Fruit fly (Drosophila melanogaster) whole organism, prepupa: ENCODE measurements around the gene CG4766.
A peak's percentile ranks its signal among the peaks of the same experiment; 100 is the strongest.

Experiments used
- Blimp-1 ChIP-seq: fragments of 200-800 bp; sonication (Bioruptor generic); optimal IDR thresholded peaks from 3 replicates; lab custom pipeline; 2017; ENCODE audit warnings: missing biosample characterization, missing genetic modification characterization, mild to moderate bottlenecking, moderate library complexity, missing genetic modification reagents
- CG10631 ChIP-seq: fragments of 200-800 bp; sonication (Bioruptor generic); optimal IDR thresholded peaks from 2 replicates; lab custom pipeline; 2016; ENCODE audit warnings: missing biosample characterization, missing genetic modification characterization
- CG10669 ChIP-seq: fragments of 200-800 bp; sonication (Bioruptor generic); optimal IDR thresholded peaks from 3 replicates; lab custom pipeline; 2018; ENCODE audit warnings: missing biosample characterization, mild to moderate bottlenecking, missing genetic modification characterization, moderate library complexity
- CG11294 ChIP-seq: fragments of 200-800 bp; sonication (Bioruptor generic); IDR thresholded peaks from 2 replicates; pipeline ENCODE4 v1.3.6; 2022; ENCODE audit warnings: missing biosample characterization, missing genetic modification characterization
- CG11762 ChIP-seq: fragments of 200-800 bp; sonication (Bioruptor generic); optimal IDR thresholded peaks from 3 replicates; lab custom pipeline; 2016; ENCODE audit warnings: missing biosample characterization, missing genetic modification characterization; ENCODE audit not compliant: insufficient read depth
- CG11902 ChIP-seq: fragments of 200-800 bp; sonication (Bioruptor generic); optimal IDR thresholded peaks from 3 replicates; lab custom pipeline; 2016; ENCODE audit warnings: missing biosample characterization, missing genetic modification characterization
- CG15336 ChIP-seq: fragments of 200-800 bp; sonication (Bioruptor generic); IDR thresholded peaks from 2 replicates; pipeline ENCODE4 v1.3.6; 2022; ENCODE audit warnings: missing biosample characterization, missing genetic modification characterization
- CG1621 ChIP-seq: fragments of 200-800 bp; sonication (Bioruptor generic); optimal IDR thresholded peaks from 3 replicates; lab custom pipeline; 2018; ENCODE audit warnings: missing biosample characterization, mild to moderate bottlenecking, missing genetic modification characterization
- CG16779 ChIP-seq: fragments of 200-800 bp; sonication (Bioruptor generic); optimal IDR thresholded peaks from 3 replicates; lab custom pipeline; 2017; ENCODE audit warnings: missing biosample characterization, mild to moderate bottlenecking, missing genetic modification characterization
- CG3032 ChIP-seq: fragments of 200-800 bp; optimal IDR thresholded peaks from 2 replicates; lab custom pipeline; 2019; ENCODE audit warnings: missing biosample characterization, mild to moderate bottlenecking, missing genetic modification characterization, moderate library complexity
- CG31627 ChIP-seq: fragments of 200-800 bp; sonication (Bioruptor generic); optimal IDR thresholded peaks from 3 replicates; lab custom pipeline; 2016; ENCODE audit warnings: missing biosample characterization, missing genetic modification characterization
- CG32006 ChIP-seq: fragments of 200-800 bp; sonication (Bioruptor generic); optimal IDR thresholded peaks from 3 replicates; lab custom pipeline; 2017; ENCODE audit warnings: missing biosample characterization, mild to moderate bottlenecking, missing genetic modification characterization
- CG34406 ChIP-seq: fragments of 200-800 bp; sonication (Bioruptor generic); optimal IDR thresholded peaks from 3 replicates; lab custom pipeline; 2016; ENCODE audit warnings: missing biosample characterization, missing genetic modification characterization
- CG6163 ChIP-seq: fragments of 200-800 bp; sonication (Bioruptor generic); IDR thresholded peaks from 3 replicates; pipeline ENCODE4 v1.3.6; 2022; ENCODE audit warnings: missing biosample characterization, missing genetic modification characterization
- CG6276 ChIP-seq: fragments of 200-800 bp; sonication (Bioruptor generic); optimal IDR thresholded peaks from 2 replicates; lab custom pipeline; 2017; ENCODE audit warnings: missing biosample characterization, mild to moderate bottlenecking, missing genetic modification characterization
- CG6808 ChIP-seq: fragments of 200-800 bp; sonication (Bioruptor generic); optimal IDR thresholded peaks from 3 replicates; lab custom pipeline; 2017; ENCODE audit warnings: missing biosample characterization, missing genetic modification characterization, mild to moderate bottlenecking, moderate library complexity, missing genetic modification reagents
- CG6854 ChIP-seq: fragments of 200-800 bp; sonication (Bioruptor generic); optimal IDR thresholded peaks from 2 replicates; lab custom pipeline; 2017; ENCODE audit warnings: missing biosample characterization, mild to moderate bottlenecking, missing genetic modification characterization
- CG8319 ChIP-seq: fragments of 200-800 bp; sonication (Bioruptor generic); optimal IDR thresholded peaks from 3 replicates; lab custom pipeline; 2016; ENCODE audit warnings: missing biosample characterization, missing genetic modification characterization
- CG8632 ChIP-seq: fragments of 200-800 bp; sonication (Bioruptor generic); optimal IDR thresholded peaks from 3 replicates; lab custom pipeline; 2016; ENCODE audit warnings: missing biosample characterization, missing genetic modification characterization
- CG9139 ChIP-seq: fragments of 200-800 bp; sonication (Bioruptor generic); optimal IDR thresholded peaks from 3 replicates; lab custom pipeline; 2017; ENCODE audit warnings: missing biosample characterization, mild to moderate bottlenecking, missing genetic modification characterization
- Eip75B ChIP-seq: fragments of 200-800 bp; sonication (Bioruptor generic); optimal IDR thresholded peaks from 3 replicates; lab custom pipeline; 2016; ENCODE audit warnings: missing biosample characterization, missing genetic modification characterization
- Ets21C ChIP-seq: fragments of 200-800 bp; sonication (Bioruptor generic); optimal IDR thresholded peaks from 3 replicates; lab custom pipeline; 2016; ENCODE audit warnings: missing biosample characterization, missing genetic modification characterization
- Ets96B ChIP-seq: fragments of 200-800 bp; optimal IDR thresholded peaks from 2 replicates; lab custom pipeline; 2019; ENCODE audit warnings: missing biosample characterization, mild to moderate bottlenecking, missing genetic modification characterization, moderate library complexity
- Gug ChIP-seq: fragments of 200-800 bp; sonication (Bioruptor generic); IDR thresholded peaks from 2 replicates; pipeline ENCODE4 v1.3.6; 2022; ENCODE audit warnings: missing biosample characterization, missing genetic modification characterization
- Hr38 ChIP-seq: sonication (Bioruptor generic); optimal IDR thresholded peaks from 2 replicates; lab custom pipeline; 2016; ENCODE audit warnings: missing biosample characterization, missing genetic modification characterization
- Hr39 ChIP-seq: fragments of 200-800 bp; sonication (Bioruptor generic); optimal IDR thresholded peaks from 2 replicates; lab custom pipeline; 2016; ENCODE audit warnings: missing biosample characterization, missing genetic modification characterization
- Hr4 ChIP-seq: fragments of 200-800 bp; sonication (Bioruptor generic); optimal IDR thresholded peaks from 3 replicates; lab custom pipeline; 2016; ENCODE audit warnings: missing biosample characterization, missing genetic modification characterization
- Lpt ChIP-seq: fragments of 200-800 bp; sonication (Bioruptor generic); optimal IDR thresholded peaks from 3 replicates; lab custom pipeline; 2016; ENCODE audit warnings: missing biosample characterization, missing genetic modification characterization
- Met ChIP-seq: fragments of 200-800 bp; sonication (Bioruptor generic); optimal IDR thresholded peaks from 3 replicates; lab custom pipeline; 2016; ENCODE audit warnings: missing biosample characterization, missing genetic modification characterization
- OdsH ChIP-seq: fragments of 200-800 bp; sonication (Bioruptor generic); optimal IDR thresholded peaks from 3 replicates; lab custom pipeline; 2016; ENCODE audit warnings: missing biosample characterization, missing genetic modification characterization
- Smox ChIP-seq: fragments of 200-800 bp; sonication (Bioruptor generic); optimal IDR thresholded peaks from 3 replicates; lab custom pipeline; 2016; ENCODE audit warnings: missing biosample characterization, missing genetic modification characterization
- Sox102F ChIP-seq: fragments of 200-800 bp; sonication (Bioruptor generic); optimal IDR thresholded peaks from 2 replicates; lab custom pipeline; 2016; ENCODE audit warnings: missing biosample characterization, mild to moderate bottlenecking, missing genetic modification characterization
- Sox14 ChIP-seq: fragments of 200-800 bp; sonication (Bioruptor generic); optimal IDR thresholded peaks from 3 replicates; lab custom pipeline; 2016; ENCODE audit warnings: missing biosample characterization, missing genetic modification characterization
- achi ChIP-seq: fragments of 200-800 bp; sonication (Bioruptor generic); optimal IDR thresholded peaks from 3 replicates; lab custom pipeline; 2016; ENCODE audit warnings: missing biosample characterization, missing genetic modification characterization
- acj6 ChIP-seq: fragments of 200-800 bp; sonication (Bioruptor generic); optimal IDR thresholded peaks from 3 replicates; lab custom pipeline; 2016; ENCODE audit warnings: missing biosample characterization, missing genetic modification characterization
- dsx ChIP-seq: fragments of 200-800 bp; optimal IDR thresholded peaks from 3 replicates; lab custom pipeline; 2019; ENCODE audit warnings: missing biosample characterization, mild to moderate bottlenecking, missing genetic modification characterization, moderate library complexity; ENCODE audit not compliant: poor library complexity, severe bottlenecking
- eg ChIP-seq: fragments of 200-800 bp; sonication (Bioruptor generic); IDR thresholded peaks from 3 replicates; pipeline ENCODE4 v1.3.6; 2022; ENCODE audit warnings: missing biosample characterization, missing genetic modification characterization
- esn ChIP-seq: fragments of 200-800 bp; sonication (Bioruptor generic); optimal IDR thresholded peaks from 2 replicates; lab custom pipeline; 2016; ENCODE audit warnings: missing biosample characterization, mild to moderate bottlenecking, missing genetic modification characterization, moderate library complexity
- lz ChIP-seq: fragments of 200-800 bp; sonication (Bioruptor generic); optimal IDR thresholded peaks from 3 replicates; lab custom pipeline; 2016; ENCODE audit warnings: missing biosample characterization, missing genetic modification characterization
- net ChIP-seq: fragments of 200-800 bp; sonication (Bioruptor generic); optimal IDR thresholded peaks from 3 replicates; lab custom pipeline; 2016; ENCODE audit warnings: missing biosample characterization, missing genetic modification characterization
- salr ChIP-seq, 2 experiments: fragments of 200-800 bp; sonication (Bioruptor generic); optimal IDR thresholded peaks; 3 replicates each; lab custom pipeline; 2016 to 2018; ENCODE audit warnings: missing biosample characterization in 2 of 2, missing genetic modification characterization in 2 of 2, mild to moderate bottlenecking in 1 of 2
- spab ChIP-seq: fragments of 200-800 bp; sonication (Bioruptor generic); optimal IDR thresholded peaks from 2 replicates; lab custom pipeline; 2017; ENCODE audit warnings: missing biosample characterization, mild to moderate bottlenecking, missing genetic modification characterization, missing genetic modification reagents
- ss ChIP-seq, 2 experiments: fragments of 200-800 bp; sonication (Bioruptor generic); optimal IDR thresholded peaks; 2 replicates in 1 of 2; 3 replicates in 1 of 2; lab custom pipeline; 2017 to 2018; ENCODE audit warnings: mild to moderate bottlenecking in 2 of 2, missing biosample characterization in 2 of 2, missing genetic modification characterization in 2 of 2, moderate library complexity in 1 of 2
- svp ChIP-seq: fragments of 200-800 bp; sonication (Bioruptor generic); peaks from one replicate; lab custom pipeline; 2016; ENCODE audit warnings: missing biosample characterization, missing genetic modification characterization
- topi ChIP-seq: fragments of 200-800 bp; sonication (Bioruptor generic); optimal IDR thresholded peaks from 3 replicates; lab custom pipeline; 2016; ENCODE audit warnings: missing biosample characterization, missing genetic modification characterization
- vri ChIP-seq: fragments of 200-800 bp; sonication (Bioruptor generic); optimal IDR thresholded peaks from 3 replicates; lab custom pipeline; 2016; ENCODE audit warnings: missing biosample characterization, mild to moderate bottlenecking, missing genetic modification characterization

The CG4766 gene

dm6 chrX:5969860-5970665 is 30.5 kb downstream of the CG4766 start (continued):
- TF ChIP-seq Sox102F (peak; percentile 18), CG6808 (GFP tag; lab: Kevin White, UChicago) (peak; percentile 54), CG10669 (GFP tag; lab: Kevin White, UChicago) (peak; percentile 9), Ets21C (GFP tag; lab: Kevin White, UChicago) (no peak), CG11762 (GFP tag; lab: Kevin White, UChicago) (no peak), achi (peak; percentile 38), svp (GFP tag; lab: Kevin White, UChicago) (peak; percentile 79), CG31627 (peak; percentile 25), Blimp-1 (GFP tag; lab: Kevin White, UChicago) (peak; percentile 17), Lpt (GFP tag; lab: Kevin White, UChicago) (peak; percentile 10), lz (GFP tag; lab: Kevin White, UChicago) (peak; percentile 23), CG32006 (GFP tag; lab: Kevin White, UChicago) (peak; percentile 62), dsx (peak; percentile 27), salr (GFP tag; optimal IDR thresholded peaks at IDR 0.05; lab: Kevin White, UChicago) (peak in 1 of 2 experiments; percentile 46), CG8632 (GFP tag; lab: Kevin White, UChicago) (peak; percentile 31), esn (GFP tag; lab: Kevin White, UChicago) (peak; percentile 50), acj6 (peak; percentile 22)

- TF ChIP-seq CG9139 (GFP tag; lab: Kevin White, UChicago) (no peak), CG11762 (GFP tag; lab: Kevin White, UChicago) (peak; percentile 29), lz (GFP tag; lab: Kevin White, UChicago) (peak; percentile 29), CG1621 (tag; lab: Kevin White, UChicago) (peak; percentile 68), ss (GFP tag; optimal IDR thresholded peaks at IDR 0.05; lab: Kevin White, UChicago) (peak; percentile 14 to 30), salr (GFP tag; optimal IDR thresholded peaks at IDR 0.05; lab: Kevin White, UChicago) (peak; percentile 53 to 58), Met (GFP tag; lab: Kevin White, UChicago) (peak; percentile 44), Ets96B (tag; lab: Kevin White, UChicago) (peak; percentile 57), Lpt (GFP tag; lab: Kevin White, UChicago) (peak; percentile 76), Hr38 (GFP tag; lab: Kevin White, UChicago) (no peak), CG11902 (GFP tag; lab: Kevin White, UChicago) (no peak), spab (GFP tag; lab: Kevin White, UChicago) (peak; percentile 44), CG15336 (GFP tag; lab: Robert Waterston, UW) (peak; percentile 87), CG6808 (GFP tag; lab: Kevin White, UChicago) (peak; percentile 40), net (GFP tag; lab: Kevin White, UChicago) (peak; percentile 68), CG10631 (GFP tag; lab: Kevin White, UChicago) (peak; percentile 63), CG8319 (GFP tag; lab: Kevin White, UChicago) (no peak), CG6854 (GFP tag; lab: Kevin White, UChicago) (no peak), vri (GFP tag; lab: Kevin White, UChicago) (no peak), CG34406 (peak; percentile 21), Smox (GFP tag; lab: Kevin White, UChicago) (no peak), CG11294 (GFP tag; lab: Robert Waterston, UW) (peak; percentile 67; the same call in 1 of the 2 replicates), Hr39 (GFP tag; lab: Kevin White, UChicago) (peak; percentile 24), dsx (peak; percentile 50), CG6276 (GFP tag; lab: Kevin White, UChicago) (peak; percentile 68), Eip75B (peak; percentile 68), CG3032 (tag; lab: Kevin White, UChicago) (peak; percentile 51), CG6163 (GFP tag; lab: Robert Waterston, UW) (peak; percentile 91), Hr4 (GFP tag; lab: Kevin White, UChicago) (peak; percentile 74), Sox14 (GFP tag; lab: Kevin White, UChicago) (peak; percentile 62), eg (peak; percentile 92), topi (GFP tag; lab: Kevin White, UChicago) (peak; percentile 30), CG16779 (tag; lab: Kevin White, UChicago) (peak; percentile 28), CG10669 (GFP tag; lab: Kevin White, UChicago) (peak; percentile 53), OdsH (GFP tag; lab: Kevin White, UChicago) (peak; percentile 56), Gug (GFP tag; lab: Robert Waterston, UW) (peak; percentile 78)
These were observed 32.4 kb downstream of the CG4766 start for dm6 chrX:5968094-5968723.
